Worm (Caenorhabditis elegans) whole organism, L2 larva: ENCODE measurements around the gene K09C6.8.
"Not testable (repeated sequence)": the region's sequence is repeated elsewhere in the genome, so short reads cannot be mapped to it uniquely, and the experiment has no call there.

Experiments used
- Y55F3AM.14 ChIP-seq: fragments of 200-800 bp; sonication (Bioruptor generic); optimal IDR thresholded peaks from 2 replicates; lab custom pipeline; 2018; ENCODE audit warnings: mild to moderate bottlenecking, missing genetic modification characterization, missing compliant biosample characterization
- ZK546.5 ChIP-seq: sonication (generic microtip); optimal IDR thresholded peaks from 2 replicates; lab custom pipeline; 2017; ENCODE audit warnings: missing biosample characterization, missing genetic modification characterization
- alr-1 ChIP-seq: fragments of 150-350 bp; optimal IDR thresholded peaks from 2 replicates; lab custom pipeline; 2014; ENCODE audit warnings: missing biosample characterization, missing genetic modification characterization
- aly-2 ChIP-seq: fragments of 150-350 bp; optimal IDR thresholded peaks from 2 replicates; lab custom pipeline; 2014; ENCODE audit warnings: missing biosample characterization, missing genetic modification characterization
- ama-1 ChIP-seq: fragments of 150-350 bp; optimal IDR thresholded peaks from 2 replicates; lab custom pipeline; 2018; ENCODE audit warnings: inconsistent platforms
- blmp-1 ChIP-seq: sonication (generic microtip); optimal IDR thresholded peaks from 2 replicates; lab custom pipeline; 2017; ENCODE audit warnings: missing genetic modification characterization, mild to moderate bottlenecking, missing compliant biosample characterization, antibody characterized with exemption, moderate library complexity; ENCODE audit not compliant: insufficient read depth
- dmd-4 ChIP-seq: sonication (generic microtip); optimal IDR thresholded peaks from 2 replicates; lab custom pipeline; 2017; ENCODE audit warnings: missing biosample characterization, missing genetic modification characterization
- gmeb-1 ChIP-seq: fragments of 150-350 bp; optimal IDR thresholded peaks from 2 replicates; lab custom pipeline; 2014; ENCODE audit warnings: missing biosample characterization, missing genetic modification characterization
- lsy-2 ChIP-seq, 2 experiments: fragments of 150-350 bp in 1 of 2; sonication (generic microtip) in 1 of 2; optimal IDR thresholded peaks; 2 replicates each; lab custom pipeline; 2014 to 2017; ENCODE audit warnings: missing biosample characterization in 2 of 2, missing genetic modification characterization in 2 of 2
- mbf-1 ChIP-seq: sonication (generic microtip); optimal IDR thresholded peaks from 2 replicates; lab custom pipeline; 2017; ENCODE audit warnings: missing biosample characterization, missing genetic modification characterization
- nhr-10 ChIP-seq: sonication (generic microtip); optimal IDR thresholded peaks from 2 replicates; lab custom pipeline; 2017; ENCODE audit warnings: missing biosample characterization, missing genetic modification characterization
- nhr-129 ChIP-seq: fragments of 150-350 bp; optimal IDR thresholded peaks from 2 replicates; lab custom pipeline; 2014; ENCODE audit warnings: missing biosample characterization, missing genetic modification characterization
- nhr-23 ChIP-seq: fragments of 150-350 bp; optimal IDR thresholded peaks from 2 replicates; lab custom pipeline; 2014; ENCODE audit warnings: missing biosample characterization, missing genetic modification reagents, missing genetic modification characterization
- nhr-237 ChIP-seq: fragments of 150-350 bp; optimal IDR thresholded peaks from 2 replicates; lab custom pipeline; 2014; ENCODE audit warnings: missing biosample characterization, missing genetic modification characterization
- nhr-25 ChIP-seq: fragments of 150-350 bp; sonication (generic microtip); optimal IDR thresholded peaks from 3 replicates; lab custom pipeline; 2014; ENCODE audit warnings: missing biosample characterization, missing genetic modification characterization
- nhr-6 ChIP-seq: fragments of 150-350 bp; optimal IDR thresholded peaks from 2 replicates; lab custom pipeline; 2014; ENCODE audit warnings: missing biosample characterization, missing genetic modification characterization
- nhr-77 ChIP-seq: fragments of 150-350 bp; optimal IDR thresholded peaks from 2 replicates; lab custom pipeline; 2014; ENCODE audit warnings: missing biosample characterization, missing genetic modification characterization
- peb-1 ChIP-seq: fragments of 150-350 bp; optimal IDR thresholded peaks from 2 replicates; lab custom pipeline; 2014; ENCODE audit warnings: missing biosample characterization, missing genetic modification characterization
- sem-4 ChIP-seq: fragments of 150-350 bp; optimal IDR thresholded peaks from 2 replicates; lab custom pipeline; 2014; ENCODE audit warnings: missing biosample characterization, missing genetic modification reagents, missing genetic modification characterization
- skn-1 ChIP-seq: sonication (generic microtip); optimal IDR thresholded peaks from 2 replicates; lab custom pipeline; 2017; ENCODE audit warnings: missing biosample characterization, missing genetic modification characterization
- sma-3 ChIP-seq: sonication (generic microtip); optimal IDR thresholded peaks from 2 replicates; lab custom pipeline; 2016; ENCODE audit warnings: missing genetic modification reagents, missing genetic modification characterization, missing compliant biosample characterization
- snpc-4 ChIP-seq: fragments of 150-350 bp; optimal IDR thresholded peaks from 2 replicates; lab custom pipeline; 2014; ENCODE audit warnings: missing biosample characterization, missing genetic modification characterization
- unc-55 ChIP-seq: fragments of 150-350 bp; sonication (generic microtip); optimal IDR thresholded peaks from 3 replicates; lab custom pipeline; 2014; ENCODE audit warnings: missing biosample characterization, missing genetic modification reagents, missing genetic modification characterization
- unc-62 ChIP-seq: fragments of 150-350 bp; optimal IDR thresholded peaks from 2 replicates; lab custom pipeline; 2014; ENCODE audit warnings: missing biosample characterization, missing genetic modification reagents, missing genetic modification characterization
- zag-1 ChIP-seq: fragments of 150-350 bp; optimal IDR thresholded peaks from 2 replicates; lab custom pipeline; 2014; ENCODE audit warnings: missing biosample characterization, missing genetic modification characterization
- ztf-1 ChIP-seq: fragments of 200-800 bp; sonication (Bioruptor generic); conservative IDR thresholded peaks from 2 replicates; pipeline ENCODE4 v1.3.6; 2022; ENCODE audit warnings: missing genetic modification characterization, missing compliant biosample characterization
- ztf-11 ChIP-seq: sonication (generic microtip); optimal IDR thresholded peaks from 2 replicates; lab custom pipeline; 2017; ENCODE audit warnings: missing biosample characterization, missing genetic modification characterization

The K09C6.8 gene

ce11 chrV:842611-843010 is 407 bp downstream of the K09C6.8 start:
- TF ChIP-seq nhr-10, result no peak
- no peak for TF ChIP-seq nhr-23 (tag; lab: Kevin White, UChicago)
- no peak for TF ChIP-seq ztf-1 (GFP tag; lab: Robert Waterston, UW)

- not testable (repeated sequence) for TF ChIP-seq sma-3; Y55F3AM.14; ama-1 (lab: Kevin White, UChicago)
Measured at ce11 chrV:838984-839471, 4.0 kb downstream of the K09C6.8 start, which contains the start of the genes K09C6.7 and K09C6.10. K09C6.7 (minus strand) TSS chrV:839084. K09C6.10 (plus strand) TSS chrV:839421.

- no peak for TF ChIP-seq skn-1 (tag; lab: Kevin White, UChicago)
- no peak for TF ChIP-seq alr-1 (tag; lab: Kevin White, UChicago)
- TF ChIP-seq peb-1 (tag; lab: Kevin White, UChicago), result no peak
- TF ChIP-seq nhr-25, result no peak
- TF ChIP-seq nhr-237 (tag; lab: Kevin White, UChicago), result no peak
- no peak for TF ChIP-seq unc-55 (GFP tag; lab: Kevin White, UChicago)
- TF ChIP-seq gmeb-1 (tag; lab: Kevin White, UChicago), result no peak
- no peak for TF ChIP-seq ztf-11 (tag; lab: Kevin White, UChicago)
- no peak for TF ChIP-seq blmp-1 (tag; lab: Kevin White, UChicago)
- TF ChIP-seq, all 48 proteins: peak for 0
Measured at ce11 chrV:833368-833767, 9.7 kb downstream of the K09C6.8 start, which contains the start of gene F41H8.1. F41H8.1 (plus strand) TSS chrV:833668.

ce11 chrV:826097-826496 is 16.9 kb downstream of the K09C6.8 start, which contains the start of gene F41H8.2:
F41H8.2 (plus strand) TSS chrV:826397.
- no peak for TF ChIP-seq nhr-237 (tag; lab: Kevin White, UChicago)
- no peak for TF ChIP-seq nhr-129 (tag; lab: Kevin White, UChicago)
- no peak for TF ChIP-seq zag-1 (tag; lab: Kevin White, UChicago)
- TF ChIP-seq snpc-4 (tag; lab: Kevin White, UChicago), result no peak
- no peak for TF ChIP-seq ztf-11 (tag; lab: Kevin White, UChicago)
- no peak for TF ChIP-seq nhr-10
- TF ChIP-seq lsy-2 (tag; optimal IDR thresholded peaks at IDR 0.05; lab: Kevin White, UChicago), result no peak
- no peak for TF ChIP-seq skn-1 (tag; lab: Kevin White, UChicago)
- no peak for TF ChIP-seq sma-3
- no peak for TF ChIP-seq dmd-4

ce11 chrV:822922-823321 is 20.1 kb downstream of the K09C6.8 start, which contains the start of gene srx-31:
srx-31 (minus strand) TSS chrV:823022.
- not testable (repeated sequence) for TF ChIP-seq sem-4, mbf-1, ZK546.5 (tag; lab: Kevin White, UChicago)

- not testable (repeated sequence) for TF ChIP-seq nhr-237, blmp-1, nhr-6 (tag; lab: Kevin White, UChicago)
Measured at ce11 chrV:820629-821028, 22.4 kb downstream of the K09C6.8 start, which contains the start of gene srx-32. srx-32 (minus strand) TSS chrV:820729.

ce11 chrV:817182-817581 is 25.8 kb downstream of the K09C6.8 start, which contains the start of gene R13D11.1:
R13D11.1 (plus strand) TSS chrV:817482.
- TF ChIP-seq peb-1 (tag; lab: Kevin White, UChicago), result no peak
- no peak for TF ChIP-seq unc-62 (GFP tag; lab: Kevin White, UChicago)
- TF ChIP-seq alr-1 (tag; lab: Kevin White, UChicago), result no peak
- no peak for TF ChIP-seq nhr-77 (tag; lab: Kevin White, UChicago)
- TF ChIP-seq aly-2 (tag; lab: Kevin White, UChicago), result no peak
- no peak for TF ChIP-seq sem-4 (tag; lab: Kevin White, UChicago)
- no peak for TF ChIP-seq mbf-1 (tag; lab: Kevin White, UChicago)
- TF ChIP-seq dmd-4, result no peak
